Fruit fly (Drosophila melanogaster) whole organism, embryonic: Measurements from ENCODE around the gene CG13842.

Source experiments
- Adf1 ChIP-seq: fragments of 200-800 bp; sonication (Bioruptor generic); IDR thresholded peaks from 2 replicates; pipeline ENCODE4 v1.3.6; 2022; ENCODE audit warnings: missing biosample characterization, missing genetic modification characterization
- B-H2 ChIP-seq: fragments of 200-800 bp; sonication (Bioruptor generic); optimal IDR thresholded peaks from 2 replicates; lab custom pipeline; 2018; ENCODE audit warnings: missing biosample characterization, mild to moderate bottlenecking, missing genetic modification characterization
- CG10565 ChIP-seq: fragments of 200-800 bp; sonication (Bioruptor generic); optimal IDR thresholded peaks from 3 replicates; lab custom pipeline; 2016; ENCODE audit warnings: missing biosample characterization, mild to moderate bottlenecking, missing genetic modification characterization
- CG11560 ChIP-seq: fragments of 200-800 bp; sonication (Bioruptor generic); IDR thresholded peaks from 3 replicates; pipeline ENCODE4 v1.3.6; 2022; ENCODE audit warnings: missing biosample characterization, missing genetic modification characterization
- CG12071 ChIP-seq: fragments of 200-800 bp; sonication (Bioruptor generic); optimal IDR thresholded peaks from 3 replicates; lab custom pipeline; 2018; ENCODE audit warnings: missing biosample characterization, mild to moderate bottlenecking, missing genetic modification characterization
- CG12659 ChIP-seq: fragments of 200-800 bp; sonication (Bioruptor generic); optimal IDR thresholded peaks from 3 replicates; lab custom pipeline; 2017; ENCODE audit warnings: mild to moderate bottlenecking, missing biosample characterization, missing genetic modification reagents, missing genetic modification characterization
- CG17612 ChIP-seq: fragments of 200-800 bp; sonication (Bioruptor generic); IDR thresholded peaks from 2 replicates; pipeline ENCODE4 v1.3.6; 2022; ENCODE audit warnings: missing biosample characterization, missing genetic modification characterization
- CG1832 ChIP-seq: fragments of 200-800 bp; sonication (Bioruptor generic); optimal IDR thresholded peaks from 2 replicates; lab custom pipeline; 2017; ENCODE audit warnings: missing biosample characterization, mild to moderate bottlenecking, missing genetic modification characterization, inconsistent platforms
- CG18764 ChIP-seq: fragments of 200-800 bp; sonication (Bioruptor generic); optimal IDR thresholded peaks from 3 replicates; lab custom pipeline; 2016; ENCODE audit warnings: missing biosample characterization, missing genetic modification characterization
- CG43689 ChIP-seq: fragments of 200-800 bp; sonication (Bioruptor generic); IDR thresholded peaks from 2 replicates; pipeline ENCODE4 v1.3.6; 2022; ENCODE audit warnings: missing biosample characterization, missing genetic modification characterization
- CG4404 ChIP-seq: fragments of 200-800 bp; sonication (Bioruptor generic); IDR thresholded peaks from 2 replicates; pipeline ENCODE4 v1.3.6; 2022; ENCODE audit warnings: missing biosample characterization, missing genetic modification characterization
- CG5180 ChIP-seq: fragments of 200-800 bp; sonication (Bioruptor generic); optimal IDR thresholded peaks from 3 replicates; lab custom pipeline; 2017; ENCODE audit warnings: missing biosample characterization, missing genetic modification characterization, mild to moderate bottlenecking, moderate library complexity, missing genetic modification reagents
- CG5245 ChIP-seq: fragments of 200-800 bp; sonication (Bioruptor generic); optimal IDR thresholded peaks from 3 replicates; lab custom pipeline; 2016; ENCODE audit warnings: missing biosample characterization, missing genetic modification characterization
- CG5953 ChIP-seq: fragments of 200-800 bp; sonication (Bioruptor generic); IDR thresholded peaks from 2 replicates; pipeline ENCODE4 v1.3.6; 2022; ENCODE audit warnings: missing biosample characterization, missing genetic modification characterization
- CG7987 ChIP-seq: fragments of 200-800 bp; sonication (Bioruptor generic); optimal IDR thresholded peaks from 2 replicates; lab custom pipeline; 2018; ENCODE audit warnings: missing biosample characterization, mild to moderate bottlenecking, missing genetic modification characterization, moderate library complexity
- CG8944 ChIP-seq: fragments of 200-800 bp; sonication (Bioruptor generic); optimal IDR thresholded peaks from 3 replicates; lab custom pipeline; 2016; ENCODE audit warnings: missing biosample characterization, missing genetic modification characterization
- CG9817 ChIP-seq: fragments of 200-800 bp; sonication (Bioruptor generic); optimal IDR thresholded peaks from 2 replicates; lab custom pipeline; 2018; ENCODE audit warnings: missing biosample characterization, mild to moderate bottlenecking, missing genetic modification characterization, moderate library complexity
- Dek ChIP-seq: fragments of 200-800 bp; sonication (Bioruptor generic); optimal IDR thresholded peaks from 3 replicates; lab custom pipeline; 2019; ENCODE audit warnings: missing biosample characterization, mild to moderate bottlenecking, missing genetic modification characterization, moderate library complexity
- Drgx ChIP-seq: fragments of 200-800 bp; sonication (Bioruptor generic); IDR thresholded peaks from 2 replicates; pipeline ENCODE4 v1.3.6; 2022; ENCODE audit warnings: missing biosample characterization, missing genetic modification characterization
- E2f2 ChIP-seq: fragments of 200-800 bp; sonication (Bioruptor generic); IDR thresholded peaks from 2 replicates; pipeline ENCODE4 v1.3.6; 2022; ENCODE audit warnings: missing biosample characterization, missing genetic modification characterization
- Ets65A ChIP-seq: fragments of 200-800 bp; sonication (Bioruptor generic); peaks from one replicate; lab custom pipeline; 2016; ENCODE audit warnings: missing biosample characterization, missing genetic modification characterization
- HLH4C ChIP-seq: fragments of 200-800 bp; sonication (Bioruptor generic); IDR thresholded peaks from 3 replicates; pipeline ENCODE4 v1.3.6; 2022; ENCODE audit warnings: missing biosample characterization, missing genetic modification characterization; ENCODE audit not compliant: partially characterized antibody
- Hr51 ChIP-seq, 2 experiments: fragments of 200-800 bp; sonication (Bioruptor generic); optimal IDR thresholded peaks; 2 replicates in 1 of 2; 3 replicates in 1 of 2; lab custom pipeline; 2016 to 2018; ENCODE audit warnings: missing biosample characterization in 2 of 2, missing genetic modification characterization in 2 of 2, mild to moderate bottlenecking in 1 of 2, moderate library complexity in 1 of 2
- Hr78 ChIP-seq, 2 experiments: fragments of 200-800 bp in 1 of 2; fragments of >200 bp in 1 of 2; sonication (Bioruptor generic) in 1 of 2; optimal IDR thresholded peaks; 2 replicates each; lab custom pipeline; 2017 to 2019; ENCODE audit warnings: missing biosample characterization in 2 of 2, missing genetic modification characterization in 2 of 2, mild to moderate bottlenecking in 1 of 2, moderate library complexity in 1 of 2
- Hsf ChIP-seq: fragments of 200-800 bp; sonication (Bioruptor generic); optimal IDR thresholded peaks from 3 replicates; lab custom pipeline; 2016; ENCODE audit warnings: missing biosample characterization, missing genetic modification characterization
- Lhr ChIP-seq: fragments of 200-800 bp; sonication (Bioruptor generic); optimal IDR thresholded peaks from 3 replicates; lab custom pipeline; 2017; ENCODE audit warnings: mild to moderate bottlenecking, missing biosample characterization, missing genetic modification reagents, missing genetic modification characterization
- MBD-R2 ChIP-seq: fragments of 200-800 bp; sonication (Bioruptor generic); IDR thresholded peaks from 2 replicates; pipeline ENCODE4 v1.3.6; 2022; ENCODE audit warnings: missing biosample characterization, missing genetic modification characterization
- Mes4 ChIP-seq: fragments of 200-800 bp; sonication (Bioruptor generic); optimal IDR thresholded peaks from 2 replicates; lab custom pipeline; 2016; ENCODE audit warnings: missing biosample characterization, missing genetic modification characterization
- NFAT ChIP-seq: fragments of 200-800 bp; sonication (Bioruptor generic); IDR thresholded peaks from 2 replicates; pipeline ENCODE4 v1.3.6; 2022; ENCODE audit warnings: missing biosample characterization, missing genetic modification characterization
- NK7.1 ChIP-seq: fragments of 200-800 bp; sonication (Bioruptor generic); optimal IDR thresholded peaks from 3 replicates; lab custom pipeline; 2016; ENCODE audit warnings: missing biosample characterization, missing genetic modification characterization
- Pdp1 ChIP-seq, 2 experiments: fragments of 200-800 bp; sonication (Bioruptor generic); optimal IDR thresholded peaks; 3 replicates each; lab custom pipeline; 2016; ENCODE audit warnings: missing biosample characterization in 2 of 2, missing genetic modification characterization in 2 of 2, mild to moderate bottlenecking in 1 of 2, moderate library complexity in 1 of 2
- Sox100B ChIP-seq: fragments of 200-800 bp; sonication (Bioruptor generic); optimal IDR thresholded peaks from 3 replicates; lab custom pipeline; 2018; ENCODE audit warnings: missing biosample characterization, mild to moderate bottlenecking, missing genetic modification characterization
- Spps ChIP-seq: fragments of 200-800 bp; sonication (Bioruptor generic); optimal IDR thresholded peaks from 2 replicates; lab custom pipeline; 2018; ENCODE audit warnings: missing biosample characterization, mild to moderate bottlenecking, missing genetic modification characterization
- ab ChIP-seq: fragments of 200-800 bp; sonication (Bioruptor generic); optimal IDR thresholded peaks from 2 replicates; lab custom pipeline; 2016; ENCODE audit warnings: missing biosample characterization, missing genetic modification characterization
- al ChIP-seq: fragments of 200-800 bp; sonication (Bioruptor generic); IDR thresholded peaks from 2 replicates; pipeline ENCODE4 v1.3.6; 2022; ENCODE audit warnings: missing biosample characterization, missing genetic modification characterization
- bab2 ChIP-seq: fragments of 200-800 bp; sonication (Bioruptor generic); optimal IDR thresholded peaks from 2 replicates; lab custom pipeline; 2016; ENCODE audit warnings: missing biosample characterization, missing genetic modification characterization
- bbx ChIP-seq: fragments of 200-800 bp; sonication (Bioruptor generic); IDR thresholded peaks from 2 replicates; pipeline ENCODE4 v1.3.6; 2022; ENCODE audit warnings: missing biosample characterization, missing genetic modification characterization; ENCODE audit not compliant: partially characterized antibody
- bowl ChIP-seq: fragments of 200-800 bp; sonication (Bioruptor generic); IDR thresholded peaks from 2 replicates; pipeline ENCODE4 v1.3.6; 2022; ENCODE audit warnings: missing biosample characterization, missing genetic modification characterization
- br ChIP-seq: fragments of >200 bp; optimal IDR thresholded peaks from 2 replicates; lab custom pipeline; 2017
- btn ChIP-seq: fragments of 200-800 bp; sonication (Bioruptor generic); optimal IDR thresholded peaks from 2 replicates; lab custom pipeline; 2016; ENCODE audit warnings: missing biosample characterization, missing genetic modification characterization
- chif ChIP-seq, 2 experiments: fragments of 200-800 bp; sonication (Bioruptor generic); optimal IDR thresholded peaks; 3 replicates each; lab custom pipeline; 2016; ENCODE audit warnings: missing biosample characterization in 2 of 2, missing genetic modification characterization in 2 of 2
- crp ChIP-seq, 2 experiments: fragments of 200-800 bp; sonication (Bioruptor generic); optimal IDR thresholded peaks; 2 replicates in 1 of 2; 3 replicates in 1 of 2; lab custom pipeline; 2017; ENCODE audit warnings: missing biosample characterization in 2 of 2, missing genetic modification characterization in 2 of 2, mild to moderate bottlenecking in 1 of 2, moderate library complexity in 1 of 2
- disco-r ChIP-seq: fragments of 200-800 bp; sonication (Bioruptor generic); optimal IDR thresholded peaks from 2 replicates; lab custom pipeline; 2016; ENCODE audit warnings: missing biosample characterization, missing genetic modification characterization
- ems ChIP-seq: fragments of 200-800 bp; sonication (Bioruptor generic); optimal IDR thresholded peaks from 3 replicates; lab custom pipeline; 2016; ENCODE audit warnings: missing biosample characterization, missing genetic modification characterization
- gt ChIP-seq: fragments of 200-800 bp; sonication (Bioruptor generic); IDR thresholded peaks from 2 replicates; pipeline ENCODE4 v1.3.6; 2022; ENCODE audit warnings: missing biosample characterization, missing genetic modification characterization
- ind ChIP-seq: fragments of 200-800 bp; sonication (Bioruptor generic); optimal IDR thresholded peaks from 3 replicates; lab custom pipeline; 2016; ENCODE audit warnings: missing biosample characterization, missing genetic modification characterization
- onecut ChIP-seq: fragments of 200-800 bp; sonication (Bioruptor generic); IDR thresholded peaks from 2 replicates; pipeline ENCODE4 v1.3.6; 2022; ENCODE audit warnings: missing biosample characterization, missing genetic modification characterization
- sd ChIP-seq: fragments of 200-800 bp; sonication (Bioruptor generic); optimal IDR thresholded peaks from 3 replicates; lab custom pipeline; 2018; ENCODE audit warnings: missing biosample characterization, mild to moderate bottlenecking, missing genetic modification characterization, moderate library complexity
- sug ChIP-seq: fragments of 200-800 bp; optimal IDR thresholded peaks from 2 replicates; lab custom pipeline; 2019; ENCODE audit warnings: missing biosample characterization, mild to moderate bottlenecking, missing genetic modification characterization, moderate library complexity
- twi ChIP-seq: fragments of 200-800 bp; optimal IDR thresholded peaks from 2 replicates; lab custom pipeline; 2019; ENCODE audit warnings: missing biosample characterization, mild to moderate bottlenecking, missing genetic modification characterization, moderate library complexity

CG13842 gene

DNA sequence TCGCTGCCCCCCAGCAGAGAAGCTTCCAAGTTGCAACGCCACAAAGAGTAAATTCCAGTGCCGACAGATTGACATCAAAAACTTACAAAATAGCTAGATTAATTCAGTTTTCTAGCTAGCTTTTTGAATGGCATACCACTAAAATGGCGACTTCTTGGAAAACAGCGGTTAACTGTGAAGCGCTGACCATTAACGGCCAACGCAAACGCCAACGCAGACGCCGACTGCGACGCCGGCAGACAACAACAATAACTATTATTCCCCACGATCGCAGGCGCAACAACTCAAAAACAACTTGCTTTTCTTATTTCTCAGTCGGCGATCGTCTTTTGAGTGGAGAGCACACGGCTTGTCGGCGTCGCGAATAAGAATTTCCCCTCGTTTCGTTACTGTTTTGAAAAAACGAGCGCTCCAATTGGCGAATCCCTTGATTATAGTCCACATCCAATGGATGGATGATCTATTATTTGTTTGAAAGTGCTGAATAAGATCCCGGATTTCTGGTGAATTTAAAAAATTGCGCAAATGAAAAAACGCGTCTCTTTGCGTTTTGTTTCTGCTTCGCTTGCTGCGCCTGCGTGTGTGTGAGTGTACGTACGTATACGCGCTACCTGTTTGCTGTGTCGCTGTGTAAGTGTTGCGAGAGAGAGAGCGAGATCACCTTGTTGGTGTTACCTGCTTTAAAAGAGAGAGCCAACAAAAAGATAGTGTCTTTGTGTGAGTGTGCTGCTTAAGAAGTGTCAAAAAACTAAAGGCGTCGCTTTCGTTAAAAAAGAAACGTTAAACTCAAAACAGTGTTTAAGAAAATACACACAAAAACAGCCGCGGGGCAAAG lies 40.4 kb downstream of the CG13842 start (continued):
- TF ChIP-seq CG17612 (no peak), Hr51 (GFP tag; optimal IDR thresholded peaks at IDR 0.05; lab: Kevin White, UChicago) (no peak), Sox100B (GFP tag; lab: Kevin White, UChicago) (no peak), NK7.1 (GFP tag; lab: Kevin White, UChicago) (no peak), CG4404 (GFP tag; lab: Robert Waterston, UW) (no peak), CG10565 (GFP tag; lab: Kevin White, UChicago) (no peak), MBD-R2 (GFP tag; lab: Robert Waterston, UW) (no peak), ems (no peak), CG5180 (GFP tag; lab: Kevin White, UChicago) (no peak), Lhr (GFP tag; lab: Kevin White, UChicago) (no peak), CG1832 (no peak), br (no peak), Pdp1 (GFP tag; optimal IDR thresholded peaks at IDR 0.05; lab: Kevin White, UChicago) (peak in 1 of 2 experiments; percentile 1), Drgx (GFP tag; lab: Robert Waterston, UW) (no peak), CG7987 (GFP tag; lab: Kevin White, UChicago) (no peak), chif (GFP tag; optimal IDR thresholded peaks at IDR 0.05; lab: Kevin White, UChicago) (no peak), NFAT (GFP tag; lab: Robert Waterston, UW) (no peak), bbx (GFP tag; lab: Robert Waterston, UW) (no peak), HLH4C (GFP tag; lab: Robert Waterston, UW) (no peak), Ets65A (GFP tag; lab: Kevin White, UChicago) (no peak), al (GFP tag; lab: Robert Waterston, UW) (no peak), Dek (tag; lab: Kevin White, UChicago) (no peak), CG43689 (GFP tag; lab: Robert Waterston, UW) (no peak), twi (tag; lab: Kevin White, UChicago) (no peak), crp (GFP tag; optimal IDR thresholded peaks at IDR 0.05; lab: Kevin White, UChicago) (no peak), sug (tag; lab: Kevin White, UChicago) (peak; percentile 97), CG11560 (tag; lab: Robert Waterston, UW) (no peak), ab (GFP tag; lab: Kevin White, UChicago) (no peak), Spps (tag; lab: Kevin White, UChicago) (no peak), disco-r (GFP tag; lab: Kevin White, UChicago) (no peak), Adf1 (GFP tag; lab: Robert Waterston, UW) (peak; percentile 97), gt (GFP tag; lab: Robert Waterston, UW) (no peak), CG5245 (GFP tag; lab: Kevin White, UChicago) (no peak), Mes4 (GFP tag; lab: Kevin White, UChicago) (no peak), Hsf (GFP tag; lab: Kevin White, UChicago) (no peak), ind (GFP tag; lab: Kevin White, UChicago) (no peak), CG18764 (GFP tag; lab: Kevin White, UChicago) (no peak), sd (tag; lab: Kevin White, UChicago) (peak; percentile 77), bowl (no peak), B-H2 (no peak), CG8944 (no peak), E2f2 (GFP tag; lab: Robert Waterston, UW) (peak; percentile 11; the same call in 1 of the 2 replicates), btn (GFP tag; lab: Kevin White, UChicago) (no peak), CG9817 (tag; lab: Kevin White, UChicago) (no peak), onecut (no peak), CG12071 (GFP tag; lab: Kevin White, UChicago) (no peak), CG5953 (GFP tag; lab: Robert Waterston, UW) (no peak), Hr78 (GFP tag; optimal IDR thresholded peaks at IDR 0.05; lab: Kevin White, UChicago) (no peak), CG12659 (GFP tag; lab: Kevin White, UChicago) (no peak), bab2 (no peak)
